Fruit fly (Drosophila melanogaster): ENCODE results near the gene CG5013.

- TF ChIP-seq CG8478 (optimal IDR thresholded peaks at IDR 0.05) (no peak), CTCF (optimal IDR thresholded peaks at IDR 0.05) (no peak)
Measured at dm6 chr3R:16022005-16022404, 27.5 kb upstream of the CG5013 start.

Data from S2 (cell line).